Worm (Caenorhabditis elegans) whole organism, L2 larva: ENCODE data around the gene ndx-9.

ENCODE experiments used
- C34F6.9 ChIP-seq: fragments of 150-350 bp; optimal IDR thresholded peaks from 2 replicates; lab custom pipeline; 2014; ENCODE audit warnings: missing biosample characterization, missing genetic modification characterization
- F13H6.1 ChIP-seq: sonication (generic microtip); optimal IDR thresholded peaks from 2 replicates; lab custom pipeline; 2016; ENCODE audit warnings: missing genetic modification characterization, missing compliant biosample characterization
- R02D3.7 ChIP-seq: fragments of 150-350 bp; optimal IDR thresholded peaks from 2 replicates; lab custom pipeline; 2014; ENCODE audit warnings: missing biosample characterization, missing genetic modification characterization
- Y55F3AM.14 ChIP-seq: fragments of 200-800 bp; sonication (Bioruptor generic); optimal IDR thresholded peaks from 2 replicates; lab custom pipeline; 2018; ENCODE audit warnings: mild to moderate bottlenecking, missing genetic modification characterization, missing compliant biosample characterization
- ZK546.5 ChIP-seq: sonication (generic microtip); optimal IDR thresholded peaks from 2 replicates; lab custom pipeline; 2017; ENCODE audit warnings: missing biosample characterization, missing genetic modification characterization
- alr-1 ChIP-seq: fragments of 150-350 bp; optimal IDR thresholded peaks from 2 replicates; lab custom pipeline; 2014; ENCODE audit warnings: missing biosample characterization, missing genetic modification characterization
- aly-2 ChIP-seq: fragments of 150-350 bp; optimal IDR thresholded peaks from 2 replicates; lab custom pipeline; 2014; ENCODE audit warnings: missing biosample characterization, missing genetic modification characterization
- ama-1 ChIP-seq: fragments of 150-350 bp; optimal IDR thresholded peaks from 2 replicates; lab custom pipeline; 2018; ENCODE audit warnings: inconsistent platforms
- blmp-1 ChIP-seq: sonication (generic microtip); optimal IDR thresholded peaks from 2 replicates; lab custom pipeline; 2017; ENCODE audit warnings: missing genetic modification characterization, mild to moderate bottlenecking, missing compliant biosample characterization, antibody characterized with exemption, moderate library complexity; ENCODE audit not compliant: insufficient read depth
- ceh-16 ChIP-seq: fragments of 150-350 bp; optimal IDR thresholded peaks from 2 replicates; lab custom pipeline; 2014; ENCODE audit warnings: missing biosample characterization, missing genetic modification characterization
- ceh-82 ChIP-seq: fragments of 150-350 bp; optimal IDR thresholded peaks from 2 replicates; lab custom pipeline; 2014; ENCODE audit warnings: missing biosample characterization, missing genetic modification characterization
- crh-2 ChIP-seq: sonication (generic microtip); optimal IDR thresholded peaks from 2 replicates; lab custom pipeline; 2017; ENCODE audit warnings: missing biosample characterization, missing genetic modification characterization
- dmd-4 ChIP-seq: sonication (generic microtip); optimal IDR thresholded peaks from 2 replicates; lab custom pipeline; 2017; ENCODE audit warnings: missing biosample characterization, missing genetic modification characterization
- egl-27 ChIP-seq: sonication (generic microtip); optimal IDR thresholded peaks from 3 replicates; lab custom pipeline; 2017; ENCODE audit warnings: missing biosample characterization, missing genetic modification reagents, missing genetic modification characterization
- elt-1 ChIP-seq: fragments of 150-350 bp; optimal IDR thresholded peaks from 2 replicates; lab custom pipeline; 2014; ENCODE audit warnings: missing biosample characterization, missing genetic modification characterization
- elt-3 ChIP-seq: sonication (generic microtip); optimal IDR thresholded peaks from 2 replicates; lab custom pipeline; 2017; ENCODE audit warnings: missing biosample characterization, missing genetic modification characterization
- fos-1 ChIP-seq: fragments of 150-350 bp; optimal IDR thresholded peaks from 2 replicates; lab custom pipeline; 2014; ENCODE audit warnings: missing biosample characterization, missing genetic modification characterization
- gmeb-1 ChIP-seq: fragments of 150-350 bp; optimal IDR thresholded peaks from 2 replicates; lab custom pipeline; 2014; ENCODE audit warnings: missing biosample characterization, missing genetic modification characterization
- lin-13 ChIP-seq: fragments of 150-350 bp; optimal IDR thresholded peaks from 2 replicates; lab custom pipeline; 2014; ENCODE audit warnings: missing biosample characterization, missing genetic modification reagents, missing genetic modification characterization
- lin-39 ChIP-seq: fragments of 150-350 bp; optimal IDR thresholded peaks from 2 replicates; lab custom pipeline; 2014; ENCODE audit warnings: missing biosample characterization, missing genetic modification reagents, missing genetic modification characterization
- lsy-2 ChIP-seq, 2 experiments: fragments of 150-350 bp in 1 of 2; sonication (generic microtip) in 1 of 2; optimal IDR thresholded peaks; 2 replicates each; lab custom pipeline; 2014 to 2017; ENCODE audit warnings: missing biosample characterization in 2 of 2, missing genetic modification characterization in 2 of 2
- mab-5 ChIP-seq: fragments of 150-350 bp; optimal IDR thresholded peaks from 2 replicates; lab custom pipeline; 2014; ENCODE audit warnings: missing biosample characterization, missing genetic modification characterization
- mbf-1 ChIP-seq: sonication (generic microtip); optimal IDR thresholded peaks from 2 replicates; lab custom pipeline; 2017; ENCODE audit warnings: missing biosample characterization, missing genetic modification characterization
- mdl-1 ChIP-seq, 2 experiments: fragments of 150-350 bp in 1 of 2; sonication (generic microtip) in 1 of 2; optimal IDR thresholded peaks; 2 replicates each; lab custom pipeline; 2017; ENCODE audit warnings: missing biosample characterization in 2 of 2, missing genetic modification characterization in 2 of 2
- nhr-10 ChIP-seq: sonication (generic microtip); optimal IDR thresholded peaks from 2 replicates; lab custom pipeline; 2017; ENCODE audit warnings: missing biosample characterization, missing genetic modification characterization
- nhr-11 ChIP-seq: fragments of 150-350 bp; optimal IDR thresholded peaks from 2 replicates; lab custom pipeline; 2014; ENCODE audit warnings: missing biosample characterization, missing genetic modification characterization
- nhr-12 ChIP-seq: fragments of 150-350 bp; optimal IDR thresholded peaks from 2 replicates; lab custom pipeline; 2014; ENCODE audit warnings: missing biosample characterization, missing genetic modification characterization
- nhr-129 ChIP-seq: fragments of 150-350 bp; optimal IDR thresholded peaks from 2 replicates; lab custom pipeline; 2014; ENCODE audit warnings: missing biosample characterization, missing genetic modification characterization
- nhr-21 ChIP-seq: fragments of 150-350 bp; optimal IDR thresholded peaks from 2 replicates; lab custom pipeline; 2014; ENCODE audit warnings: missing biosample characterization, missing genetic modification characterization
- nhr-23 ChIP-seq: fragments of 150-350 bp; optimal IDR thresholded peaks from 2 replicates; lab custom pipeline; 2014; ENCODE audit warnings: missing biosample characterization, missing genetic modification reagents, missing genetic modification characterization
- nhr-237 ChIP-seq: fragments of 150-350 bp; optimal IDR thresholded peaks from 2 replicates; lab custom pipeline; 2014; ENCODE audit warnings: missing biosample characterization, missing genetic modification characterization
- nhr-25 ChIP-seq: fragments of 150-350 bp; sonication (generic microtip); optimal IDR thresholded peaks from 3 replicates; lab custom pipeline; 2014; ENCODE audit warnings: missing biosample characterization, missing genetic modification characterization
- nhr-6 ChIP-seq: fragments of 150-350 bp; optimal IDR thresholded peaks from 2 replicates; lab custom pipeline; 2014; ENCODE audit warnings: missing biosample characterization, missing genetic modification characterization
- nhr-77 ChIP-seq: fragments of 150-350 bp; optimal IDR thresholded peaks from 2 replicates; lab custom pipeline; 2014; ENCODE audit warnings: missing biosample characterization, missing genetic modification characterization
- peb-1 ChIP-seq: fragments of 150-350 bp; optimal IDR thresholded peaks from 2 replicates; lab custom pipeline; 2014; ENCODE audit warnings: missing biosample characterization, missing genetic modification characterization
- skn-1 ChIP-seq: sonication (generic microtip); optimal IDR thresholded peaks from 2 replicates; lab custom pipeline; 2017; ENCODE audit warnings: missing biosample characterization, missing genetic modification characterization
- sma-3 ChIP-seq: sonication (generic microtip); optimal IDR thresholded peaks from 2 replicates; lab custom pipeline; 2016; ENCODE audit warnings: missing genetic modification reagents, missing genetic modification characterization, missing compliant biosample characterization
- sma-9 ChIP-seq, 2 experiments: fragments of 150-350 bp in 1 of 2; sonication (generic microtip) in 1 of 2; optimal IDR thresholded peaks; 2 replicates each; lab custom pipeline; 2014 to 2016; ENCODE audit warnings: missing genetic modification characterization in 2 of 2, mild to moderate bottlenecking in 1 of 2, missing biosample characterization in 1 of 2, missing compliant biosample characterization in 1 of 2, missing genetic modification reagents in 1 of 2, moderate library complexity in 1 of 2
- unc-39 ChIP-seq: fragments of 150-350 bp; optimal IDR thresholded peaks from 2 replicates; lab custom pipeline; 2014; ENCODE audit warnings: missing biosample characterization, missing genetic modification characterization
- unc-55 ChIP-seq: fragments of 150-350 bp; sonication (generic microtip); optimal IDR thresholded peaks from 3 replicates; lab custom pipeline; 2014; ENCODE audit warnings: missing biosample characterization, missing genetic modification reagents, missing genetic modification characterization
- unc-62 ChIP-seq: fragments of 150-350 bp; optimal IDR thresholded peaks from 2 replicates; lab custom pipeline; 2014; ENCODE audit warnings: missing biosample characterization, missing genetic modification reagents, missing genetic modification characterization
- zag-1 ChIP-seq: fragments of 150-350 bp; optimal IDR thresholded peaks from 2 replicates; lab custom pipeline; 2014; ENCODE audit warnings: missing biosample characterization, missing genetic modification characterization
- ztf-1 ChIP-seq: fragments of 200-800 bp; sonication (Bioruptor generic); conservative IDR thresholded peaks from 2 replicates; pipeline ENCODE4 v1.3.6; 2022; ENCODE audit warnings: missing genetic modification characterization, missing compliant biosample characterization
- ztf-11 ChIP-seq: sonication (generic microtip); optimal IDR thresholded peaks from 2 replicates; lab custom pipeline; 2017; ENCODE audit warnings: missing biosample characterization, missing genetic modification characterization
- ztf-4 ChIP-seq: fragments of 150-350 bp; optimal IDR thresholded peaks from 2 replicates; lab custom pipeline; 2014; ENCODE audit warnings: missing biosample characterization, missing genetic modification characterization

Gene ndx-9

DNA sequence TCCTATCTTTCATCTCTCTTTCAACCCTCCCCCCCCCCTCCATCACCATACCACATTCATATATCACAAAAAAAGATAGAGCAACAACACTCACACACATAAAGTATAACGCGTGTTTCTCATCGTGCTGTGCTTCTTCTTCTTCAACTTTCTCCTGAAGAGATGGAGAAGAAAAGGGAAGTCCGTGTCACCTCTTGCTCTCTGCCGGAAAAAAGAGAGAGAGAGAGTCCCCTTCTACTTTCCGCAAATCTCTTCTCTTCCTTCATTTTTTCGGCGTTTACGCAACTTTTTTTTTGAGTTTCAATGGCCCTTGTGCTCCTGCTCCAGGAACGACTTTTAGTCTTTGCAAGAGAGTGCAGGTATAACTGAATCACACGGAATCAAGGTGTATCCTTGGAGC, 32.1 kb downstream of the ndx-9 start:
- TF ChIP-seq nhr-11 (no peak), lin-13 (no peak), C34F6.9 (tag; lab: Kevin White, UChicago) (peak; percentile 49), R02D3.7 (tag; lab: Kevin White, UChicago) (no peak), gmeb-1 (tag; lab: Kevin White, UChicago) (no peak), nhr-129 (peak; percentile 66), lin-39 (tag; lab: Kevin White, UChicago) (no peak), zag-1 (tag; lab: Kevin White, UChicago) (no peak), unc-55 (GFP tag; lab: Kevin White, UChicago) (peak; percentile 13), elt-1 (tag; lab: Kevin White, UChicago) (no peak), nhr-237 (tag; lab: Kevin White, UChicago) (no peak), lsy-2 (tag; optimal IDR thresholded peaks at IDR 0.05; lab: Kevin White, UChicago) (peak in 1 of 2 experiments; percentile 59), crh-2 (no peak), Y55F3AM.14 (GFP tag; lab: Kevin White, UChicago) (no peak), sma-9 (GFP tag; optimal IDR thresholded peaks at IDR 0.05; lab: Kevin White, UChicago) (peak; percentile 16), sma-9 (tag; optimal IDR thresholded peaks at IDR 0.05; lab: Kevin White, UChicago) (no peak), aly-2 (tag; lab: Kevin White, UChicago) (no peak), nhr-6 (tag; lab: Kevin White, UChicago) (no peak), alr-1 (tag; lab: Kevin White, UChicago) (no peak), fos-1 (no peak), ztf-11 (tag; lab: Kevin White, UChicago) (no peak), ztf-1 (no peak), ama-1 (lab: Kevin White, UChicago) (no peak), mbf-1 (no peak), F13H6.1 (tag; lab: Kevin White, UChicago) (peak; percentile 75), elt-3 (no peak), ceh-82 (tag; lab: Kevin White, UChicago) (no peak), skn-1 (tag; lab: Kevin White, UChicago) (no peak)

ce11 chrIV:10978641-10979040, 33.2 kb downstream of the ndx-9 start:
- TF ChIP-seq nhr-11: no peak
- no peak for TF ChIP-seq nhr-6 (tag; lab: Kevin White, UChicago)
- no peak for TF ChIP-seq elt-1 (tag; lab: Kevin White, UChicago)
- peak; percentile 85 for TF ChIP-seq nhr-25 (tag; lab: Kevin White, UChicago)
- TF ChIP-seq ztf-1: no peak
- no peak for TF ChIP-seq unc-62

DNA sequence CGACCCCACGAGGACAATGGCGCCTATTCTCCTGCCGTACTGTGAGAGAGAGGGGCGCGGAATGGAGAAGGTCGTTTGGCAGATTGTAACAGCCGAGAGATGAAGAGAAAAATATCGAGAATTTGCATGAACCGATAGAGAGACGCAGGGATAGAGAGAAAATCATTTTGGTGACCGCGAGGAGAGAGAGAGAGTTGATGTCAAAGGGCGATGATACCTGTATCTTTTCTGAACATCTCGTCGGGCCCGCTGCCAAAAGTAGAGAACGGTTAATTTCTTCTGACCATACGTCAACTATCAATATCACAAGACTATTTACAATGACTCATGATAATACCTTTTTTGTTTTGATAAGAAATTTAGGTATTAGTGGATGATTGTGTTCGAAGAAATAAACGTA, 35.9 kb downstream of the ndx-9 start:
- TF ChIP-seq unc-55 (GFP tag; lab: Kevin White, UChicago): no peak
- no peak for TF ChIP-seq nhr-11
- no peak for TF ChIP-seq unc-39
- TF ChIP-seq ceh-82 (tag; lab: Kevin White, UChicago): no peak
- no peak for TF ChIP-seq nhr-12 (tag; lab: Kevin White, UChicago)
- TF ChIP-seq ama-1 (lab: Kevin White, UChicago): no peak
- TF ChIP-seq nhr-77 (tag; lab: Kevin White, UChicago): no peak
- peak in 1 of 2 experiments; percentile 14 for TF ChIP-seq mdl-1 (tag; optimal IDR thresholded peaks at IDR 0.05; lab: Kevin White, UChicago)
- peak; percentile 59 for TF ChIP-seq nhr-6 (tag; lab: Kevin White, UChicago)
- TF ChIP-seq dmd-4 (tag; lab: Kevin White, UChicago): no peak
- TF ChIP-seq alr-1 (tag; lab: Kevin White, UChicago): no peak
- TF ChIP-seq Y55F3AM.14 (GFP tag; lab: Kevin White, UChicago): peak; percentile 35
- peak; percentile 50 for TF ChIP-seq nhr-129
- peak in 1 of 2 experiments; percentile 50 for TF ChIP-seq lsy-2 (tag; optimal IDR thresholded peaks at IDR 0.05; lab: Kevin White, UChicago)
- TF ChIP-seq sma-9 (GFP tag; optimal IDR thresholded peaks at IDR 0.05; lab: Kevin White, UChicago): peak; percentile 88
- TF ChIP-seq sma-9 (tag; optimal IDR thresholded peaks at IDR 0.05; lab: Kevin White, UChicago): no peak
- TF ChIP-seq elt-3: no peak
- no peak for TF ChIP-seq nhr-23
- TF ChIP-seq nhr-10 (tag; lab: Kevin White, UChicago): no peak
- no peak for TF ChIP-seq unc-62
- peak; percentile 85 for TF ChIP-seq blmp-1 (tag; lab: Kevin White, UChicago)
- no peak for TF ChIP-seq ztf-4
- peak; percentile 87 for TF ChIP-seq nhr-25 (tag; lab: Kevin White, UChicago)
- no peak for TF ChIP-seq nhr-237 (tag; lab: Kevin White, UChicago)
- no peak for TF ChIP-seq mab-5 (tag; lab: Kevin White, UChicago)
- TF ChIP-seq mbf-1: no peak
- peak; percentile 54 for TF ChIP-seq fos-1
- no peak for TF ChIP-seq lin-39 (tag; lab: Kevin White, UChicago)
- TF ChIP-seq R02D3.7 (tag; lab: Kevin White, UChicago): no peak
- no peak for TF ChIP-seq lin-13
- TF ChIP-seq egl-27 (tag; lab: Kevin White, UChicago): peak; percentile 46
- TF ChIP-seq elt-1 (tag; lab: Kevin White, UChicago): no peak
- TF ChIP-seq nhr-21 (tag; lab: Kevin White, UChicago): peak; percentile 75
- peak; percentile 91 for TF ChIP-seq sma-3 (GFP tag; lab: Kevin White, UChicago)
- no peak for TF ChIP-seq ztf-1
- peak; percentile 33 for TF ChIP-seq gmeb-1 (tag; lab: Kevin White, UChicago)
- peak; percentile 48 for TF ChIP-seq crh-2
- no peak for TF ChIP-seq ZK546.5 (tag; lab: Kevin White, UChicago)
- no peak for TF ChIP-seq skn-1 (tag; lab: Kevin White, UChicago)
- no peak for TF ChIP-seq peb-1 (tag; lab: Kevin White, UChicago)
- TF ChIP-seq F13H6.1 (tag; lab: Kevin White, UChicago): peak; percentile 21
- no peak for TF ChIP-seq ceh-16 (tag; lab: Kevin White, UChicago)
- TF ChIP-seq C34F6.9 (tag; lab: Kevin White, UChicago): no peak
- TF ChIP-seq zag-1 (tag; lab: Kevin White, UChicago): no peak
- no peak for TF ChIP-seq ztf-11 (tag; lab: Kevin White, UChicago)
- no peak for TF ChIP-seq aly-2 (tag; lab: Kevin White, UChicago)
